Fruit fly (Drosophila melanogaster): Measurements from ENCODE around the gene LanA.

LanA gene

DNA sequence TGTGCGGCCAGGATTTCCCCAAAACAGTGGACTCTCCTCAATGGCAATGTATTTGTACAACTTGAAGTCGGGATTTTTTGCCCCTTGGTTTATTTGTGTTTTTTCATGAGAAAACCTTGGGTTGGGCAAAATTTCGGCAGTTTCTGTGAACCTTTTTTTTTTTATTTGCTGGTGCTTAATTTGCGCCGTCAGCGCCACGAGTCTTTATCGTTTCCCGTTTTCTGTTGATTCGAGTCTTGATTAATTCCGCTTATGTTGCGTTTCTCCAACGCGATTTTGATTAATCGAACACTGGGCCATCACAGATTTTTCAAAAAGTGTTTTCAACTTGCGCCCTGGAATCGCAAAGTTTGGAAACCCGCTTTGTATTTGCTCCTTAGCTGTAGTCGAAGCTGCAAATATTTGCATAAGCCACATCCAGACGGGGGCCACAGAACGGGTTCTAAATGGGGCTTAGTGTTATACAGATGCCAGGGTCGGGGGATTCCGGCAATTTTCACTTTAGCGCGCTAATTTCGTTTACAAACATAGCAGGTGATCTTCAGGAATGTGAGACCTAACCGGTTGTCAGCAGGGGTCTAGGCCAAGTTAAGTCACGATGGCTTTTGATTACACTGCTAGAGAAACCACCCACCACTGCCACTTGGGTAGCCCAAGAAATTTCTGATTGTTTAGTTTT is 36.7 kb upstream of the LanA start:
- TF ChIP-seq CG6854 (GFP tag; optimal IDR thresholded peaks at IDR 0.05) (no peak), GATAe (GFP tag; conservative IDR thresholded peaks at IDR 0.05) (no peak), en (GFP tag; optimal IDR thresholded peaks at IDR 0.05) (no peak), CG30020 (tag; optimal IDR thresholded peaks at IDR 0.05) (no peak), CG14965 (GFP tag; optimal IDR thresholded peaks at IDR 0.05; ENCODE audit: borderline replicate concordance) (no peak), sd (tag; optimal IDR thresholded peaks at IDR 0.05) (peak; percentile 92), CG12155 (GFP tag; optimal IDR thresholded peaks at IDR 0.05) (no peak), CG12769 (tag; optimal IDR thresholded peaks at IDR 0.05) (peak; percentile 17), Poxn (GFP tag; IDR thresholded peaks at IDR 0.05) (no peak), CG10274 (GFP tag; optimal IDR thresholded peaks at IDR 0.05) (peak; percentile 18), Atf3 (GFP tag; optimal IDR thresholded peaks at IDR 0.05) (no peak), grn (GFP tag; optimal IDR thresholded peaks at IDR 0.05) (no peak), Hr51 (GFP tag; optimal IDR thresholded peaks at IDR 0.05) (no peak), CG13894 (tag; optimal IDR thresholded peaks at IDR 0.05) (peak; percentile 37), chinmo (GFP tag; IDR thresholded peaks at IDR 0.05; ENCODE audit: partially characterized antibody) (peak; percentile 72; the same call in 1 of the 4 replicates), tx (GFP tag; optimal IDR thresholded peaks at IDR 0.05) (no peak), da (GFP tag; optimal IDR thresholded peaks at IDR 0.05) (no peak), danr (GFP tag; IDR thresholded peaks at IDR 0.05) (no peak), inv (GFP tag; IDR thresholded peaks at IDR 0.05; ENCODE audit: partially characterized antibody) (no peak), Med (GFP tag) (peak; percentile 11), phol (tag; optimal IDR thresholded peaks at IDR 0.05) (no peak), run (tag; optimal IDR thresholded peaks at IDR 0.05) (no peak)

DNA sequence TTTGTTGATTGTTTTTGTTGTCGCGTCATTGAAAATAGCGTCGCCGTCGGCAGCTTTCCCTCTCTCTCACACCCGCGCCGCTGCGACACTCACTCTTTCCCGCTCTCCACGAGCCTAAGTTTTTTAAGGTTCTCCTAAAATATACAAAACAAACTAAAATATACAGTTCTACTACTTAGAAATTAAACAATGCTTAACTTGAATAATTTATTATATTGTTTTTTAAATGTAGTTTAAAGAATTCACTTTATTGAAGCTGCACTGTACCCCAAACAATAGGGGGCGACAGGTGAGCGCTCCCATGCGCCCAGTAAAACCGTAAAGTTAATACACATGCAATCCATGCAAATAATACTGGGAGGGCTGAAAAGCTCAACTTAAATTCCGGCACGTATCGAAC is 35.9 kb upstream of the LanA start:
- TF ChIP-seq grau (tag; optimal IDR thresholded peaks at IDR 0.05) (peak; percentile 55), row (GFP tag; IDR thresholded peaks at IDR 0.05) (0 out of 3 replicates have a peak, but pooled peaks have one; percentile 18), HLHmδ (GFP tag; optimal IDR thresholded peaks at IDR 0.05) (no peak), CG33213 (GFP tag; optimal IDR thresholded peaks at IDR 0.05) (no peak), Deaf1 (tag; optimal IDR thresholded peaks at IDR 0.05) (no peak), sd (tag; optimal IDR thresholded peaks at IDR 0.05) (peak; percentile 32)

DNA sequence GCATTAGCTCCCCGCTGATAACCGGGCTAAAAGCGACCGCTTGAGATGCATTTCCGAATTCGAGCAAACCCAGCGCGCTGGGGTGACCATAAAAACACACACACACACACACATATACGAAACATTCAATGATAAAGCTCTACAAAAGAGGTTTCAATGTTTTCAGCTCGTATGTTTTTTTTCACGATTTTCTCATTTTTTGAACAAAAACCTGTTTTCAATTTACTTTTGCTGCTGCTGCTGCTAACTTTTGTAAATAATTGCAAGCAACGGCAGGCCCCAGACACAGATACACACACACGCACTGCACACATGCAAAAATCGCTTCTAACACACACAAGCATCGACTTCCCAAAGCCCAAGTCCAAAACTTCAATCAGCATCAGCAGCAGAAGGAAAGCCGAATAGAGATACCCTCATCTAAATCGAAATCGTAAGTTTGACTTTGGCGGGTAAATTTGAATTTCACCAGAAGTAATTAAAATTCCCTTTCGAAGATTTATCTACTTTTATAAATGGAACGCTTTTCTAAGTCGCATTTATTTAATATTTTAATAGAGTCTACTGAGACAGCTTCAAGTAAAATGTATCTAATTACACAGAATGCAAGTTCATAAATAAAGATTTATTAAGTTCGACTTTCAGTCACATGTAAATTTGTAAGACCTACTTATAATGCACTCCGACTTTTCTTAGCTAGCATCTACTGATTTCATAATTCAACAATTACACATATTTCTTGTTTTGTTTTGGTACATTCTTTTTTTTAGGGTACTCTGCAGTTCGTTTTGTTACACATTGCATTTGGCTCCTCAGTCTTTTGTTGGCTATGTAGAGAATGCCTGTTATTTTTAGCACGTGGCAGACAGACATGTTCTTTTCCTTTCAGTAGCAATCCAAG is 31.6 kb upstream of the LanA start:
- TF ChIP-seq D19A (tag; optimal IDR thresholded peaks at IDR 0.05) (peak; percentile 59), Drgx (GFP tag; IDR thresholded peaks at IDR 0.05) (peak; percentile 63), bowl (GFP tag; IDR thresholded peaks at IDR 0.05) (no peak), ssp (GFP tag; IDR thresholded peaks at IDR 0.05) (no peak), hbn (GFP tag; IDR thresholded peaks at IDR 0.05; ENCODE audit: partially characterized antibody) (no peak), Sox102F (GFP tag; optimal IDR thresholded peaks at IDR 0.05) (no peak), CG10654 (GFP tag; optimal IDR thresholded peaks at IDR 0.05) (no peak), klu (GFP tag; IDR thresholded peaks at IDR 0.05) (no peak), gfzf (GFP tag; optimal IDR thresholded peaks at IDR 0.05) (no peak), mam (GFP tag; optimal IDR thresholded peaks at IDR 0.05) (no peak), chinmo (GFP tag; IDR thresholded peaks at IDR 0.05; ENCODE audit: partially characterized antibody) (peak; percentile 76; the same call in 1 of the 4 replicates), pros (GFP tag; optimal IDR thresholded peaks at IDR 0.05) (no peak), Ravus (GFP tag; IDR thresholded peaks at IDR 0.05) (no peak), gt (GFP tag; IDR thresholded peaks at IDR 0.05) (no peak), Aef1 (GFP tag; IDR thresholded peaks at IDR 0.05) (no peak), CG30403 (GFP tag; optimal IDR thresholded peaks at IDR 0.05) (no peak), CG30431 (GFP tag; optimal IDR thresholded peaks at IDR 0.05) (no peak), lmd (GFP tag; IDR thresholded peaks at IDR 0.05) (no peak), Hey (tag; optimal IDR thresholded peaks at IDR 0.05) (no peak), CG32772 (GFP tag; IDR thresholded peaks at IDR 0.05) (no peak), Mrtf (GFP tag; IDR thresholded peaks at IDR 0.05) (no peak)
